Worm (Caenorhabditis elegans) whole organism, L3 larva: ENCODE measurements around the gene unc-62.

Source experiments
- ZK546.5 ChIP-seq: sonication (generic microtip); optimal IDR thresholded peaks from 2 replicates; lab custom pipeline; 2017; ENCODE audit warnings: missing biosample characterization, missing genetic modification characterization
- ama-1 ChIP-seq: fragments of 150-350 bp; optimal IDR thresholded peaks from 2 replicates; lab custom pipeline; 2018
- ceh-82 ChIP-seq: fragments of 150-350 bp; optimal IDR thresholded peaks from 2 replicates; lab custom pipeline; 2014; ENCODE audit warnings: missing biosample characterization, missing genetic modification characterization
- elt-3 ChIP-seq, 3 experiments: fragments of 150-350 bp in 1 of 3; sonication (generic microtip) in 2 of 3; optimal IDR thresholded peaks; 2 replicates in 2 of 3; 4 replicates in 1 of 3; lab custom pipeline; 2014 to 2017; ENCODE audit warnings: missing biosample characterization in 3 of 3, missing genetic modification characterization in 3 of 3
- nhr-23 ChIP-seq: fragments of 150-350 bp; optimal IDR thresholded peaks from 2 replicates; lab custom pipeline; 2014; ENCODE audit warnings: missing biosample characterization, missing genetic modification reagents, missing genetic modification characterization
- tbx-2 ChIP-seq: sonication (generic microtip); optimal IDR thresholded peaks from 2 replicates; lab custom pipeline; 2016; ENCODE audit warnings: mild to moderate bottlenecking, missing genetic modification characterization, missing compliant biosample characterization

- no peak for TF ChIP-seq ama-1
- TF ChIP-seq nhr-23 = no peak
- no peak for TF ChIP-seq ZK546.5 (tag; lab: Kevin White, UChicago)
- TF ChIP-seq elt-3 (tag; optimal IDR thresholded peaks at IDR 0.05; lab: Kevin White, UChicago) = no peak
- no peak for TF ChIP-seq tbx-2 (tag; lab: Kevin White, UChicago)
- TF ChIP-seq ceh-82 (tag; lab: Kevin White, UChicago) = no peak
Measured at ce11 chrV:4512733-4513132, 15.5 kb downstream of the unc-62 start, which contains the start of gene T28F12.1.
